Worm (Caenorhabditis elegans) whole organism, L4/young adult: Measurements from ENCODE around the gene phat-3.

ENCODE experiments used
- W03F9.2 ChIP-seq: fragments of 150-350 bp; optimal IDR thresholded peaks from 2 replicates; lab custom pipeline; 2014; ENCODE audit warnings: missing biosample characterization, missing genetic modification characterization
- dao-5 ChIP-seq: sonication (generic microtip); optimal IDR thresholded peaks from 2 replicates; lab custom pipeline; 2016; ENCODE audit warnings: missing genotype, missing genetic modification characterization, moderate library complexity, missing compliant biosample characterization
- him-1 ChIP-seq: sonication (generic microtip); optimal IDR thresholded peaks from 2 replicates; lab custom pipeline; 2016; ENCODE audit warnings: missing genotype, missing genetic modification reagents, missing genetic modification characterization, missing compliant biosample characterization

The phat-3 gene

ce11 chrV:4035811-4036210, 7.9 kb upstream of the phat-3 start, which contains the start of gene C49G7.13:
Gene C49G7.13, plus strand, starts transcription at chrV:4036111.
- TF ChIP-seq dao-5 (no peak), W03F9.2 (tag; lab: Kevin White, UChicago) (no peak), him-1 (no peak)

DNA sequence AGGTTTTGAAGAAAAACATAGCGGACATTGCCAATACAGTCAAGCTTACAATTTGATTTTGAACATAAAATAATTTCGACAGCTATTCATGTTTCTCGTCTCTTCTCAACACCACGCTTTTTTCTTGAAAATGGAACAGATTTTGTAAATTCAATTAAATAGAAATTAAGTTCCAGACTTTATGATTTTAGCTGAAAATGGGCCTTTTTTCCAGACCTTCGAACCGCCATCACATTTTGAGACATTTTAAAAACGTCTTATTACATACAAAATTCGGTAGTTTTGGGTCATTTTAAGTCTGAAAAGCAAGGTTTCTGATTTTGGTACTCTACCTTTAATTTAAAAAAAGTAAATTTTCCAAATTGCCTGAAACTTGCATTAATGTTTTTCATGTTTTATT, 5.6 kb upstream of the phat-3 start, which contains the start of gene C49G7.12:
TSS of gene C49G7.12 (plus strand) at position 301 of the 400 bp plus-strand sequence.
- TF ChIP-seq W03F9.2 (tag; lab: Kevin White, UChicago) (no peak), dao-5 (no peak), him-1 (no peak)

ce11 chrV:4038557-4038956, 5.2 kb upstream of the phat-3 start:
- no peak for TF ChIP-seq dao-5
- no peak for TF ChIP-seq him-1
- TF ChIP-seq W03F9.2 (tag; lab: Kevin White, UChicago), result no peak

- TF ChIP-seq W03F9.2 (tag; lab: Kevin White, UChicago) (peak; percentile 18), dao-5 (no peak)
These were observed 1.8 kb upstream of the phat-3 start, which contains the start of the genes C49G7.10 and irg-2 for ce11 chrV:4041853-4042424. Gene C49G7.10, minus strand, starts transcription at chrV:4042021. Gene irg-2, plus strand, starts transcription at chrV:4042181.

- TF ChIP-seq dao-5 (no peak), W03F9.2 (tag; lab: Kevin White, UChicago) (no peak), him-1 (no peak)
These were observed 2.4 kb downstream of the phat-3 start, which contains the start of gene phat-7 for ce11 chrV:4046122-4046521. Gene phat-7, plus strand, starts transcription at chrV:4046422.

- TF ChIP-seq W03F9.2 (tag; lab: Kevin White, UChicago) (no peak), dao-5 (no peak), him-1 (no peak)
These were observed 3.8 kb downstream of the phat-3 start, which contains the start of gene srh-169 for ce11 chrV:4047541-4047940. Gene srh-169, plus strand, starts transcription at chrV:4047841.

- TF ChIP-seq W03F9.2 (tag; lab: Kevin White, UChicago) (no peak), dao-5 (no peak), him-1 (no peak)
These were observed 11.3 kb downstream of the phat-3 start, which contains the start of gene djr-1.2 for ce11 chrV:4055025-4055424. Gene djr-1.2, minus strand, starts transcription at chrV:4055125.

ce11 chrV:4056203-4056602, 12.5 kb downstream of the phat-3 start:
- TF ChIP-seq W03F9.2 (tag; lab: Kevin White, UChicago), result no peak
- no peak for TF ChIP-seq him-1
- TF ChIP-seq dao-5, result no peak

DNA sequence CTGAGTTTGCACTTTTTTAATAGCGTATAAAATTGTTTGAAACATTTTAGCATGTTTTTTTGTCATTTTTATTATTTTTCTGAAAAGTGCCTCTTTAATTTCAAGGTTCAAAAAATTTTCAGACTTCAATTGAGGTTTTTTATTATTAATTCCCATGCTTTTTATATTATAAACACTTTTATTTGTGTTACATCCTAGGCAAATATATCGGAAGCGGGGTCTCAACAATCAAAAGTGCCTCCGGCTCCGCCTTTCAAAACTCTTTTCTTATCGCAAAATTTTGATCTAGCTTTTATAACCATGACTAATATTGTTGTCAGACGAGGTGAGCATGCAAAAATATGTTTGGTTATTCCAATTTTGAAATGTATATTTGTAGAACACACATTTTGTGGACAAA, 29.7 kb downstream of the phat-3 start, which contains the start of gene otpl-2:
TSS of gene otpl-2 (plus strand) at position 301 of the 400 bp plus-strand sequence.
- TF ChIP-seq dao-5 (no peak), W03F9.2 (tag; lab: Kevin White, UChicago) (no peak)

- TF ChIP-seq dao-5 (no peak), him-1 (no peak), W03F9.2 (tag; lab: Kevin White, UChicago) (no peak)
These were observed 36.8 kb downstream of the phat-3 start for ce11 chrV:4080546-4080945.

- no peak for TF ChIP-seq W03F9.2 (tag; lab: Kevin White, UChicago)
- no peak for TF ChIP-seq him-1
- TF ChIP-seq dao-5, result no peak
These were observed 37.6 kb downstream of the phat-3 start, which contains the start of gene srh-211 for ce11 chrV:4081283-4081682. Gene srh-211, minus strand, starts transcription at chrV:4081383.

DNA sequence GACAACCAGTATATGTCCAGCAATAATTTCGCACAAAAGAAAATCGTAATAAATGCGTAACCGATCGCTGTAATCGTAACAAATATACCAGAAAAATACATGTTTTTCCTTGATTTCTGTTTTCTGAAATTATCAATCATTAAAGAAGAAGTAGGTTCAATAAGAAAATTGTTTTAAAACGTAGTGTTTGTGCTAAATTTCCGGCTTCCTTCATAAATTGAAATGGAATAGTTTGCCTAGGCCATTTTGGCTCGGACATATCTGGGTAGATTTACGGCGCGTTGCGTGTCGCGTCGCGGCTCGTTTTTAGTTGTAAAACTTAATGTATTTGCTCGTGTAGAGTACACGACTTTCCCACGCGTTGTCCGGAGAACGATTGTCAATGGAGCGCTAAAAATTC, 39.2 kb downstream of the phat-3 start, which contains the start of gene F38H12.5:
TSS of gene F38H12.5 (minus strand) at position 101 of the 400 bp plus-strand sequence.
- TF ChIP-seq him-1 (no peak), dao-5 (no peak), W03F9.2 (tag; lab: Kevin White, UChicago) (no peak)
